Worm (Caenorhabditis elegans) whole organism, L4 larva: Measurements from ENCODE around the gene F09E10.1.

ENCODE experiments used
- D1046.2 ChIP-seq: fragments of 200-800 bp; sonication (Bioruptor generic); IDR thresholded peaks from 2 replicates; pipeline ENCODE4 v1.3.6; 2022; ENCODE audit warnings: missing genetic modification characterization, missing compliant biosample characterization
- F37D6.2 ChIP-seq: sonication (generic microtip); optimal IDR thresholded peaks from 2 replicates; lab custom pipeline; 2016; ENCODE audit warnings: mild to moderate bottlenecking, missing genetic modification characterization, missing compliant biosample characterization
- F44E2.7 ChIP-seq: fragments of 200-800 bp; sonication (Bioruptor generic); IDR thresholded peaks from 2 replicates; pipeline ENCODE4 v2.1.2; 2022; ENCODE audit warnings: missing genetic modification characterization, missing compliant biosample characterization
- F49E8.2 ChIP-seq: sonication (generic microtip); optimal IDR thresholded peaks from 2 replicates; lab custom pipeline; 2016; ENCODE audit warnings: missing compliant biosample characterization, mild to moderate bottlenecking, missing genetic modification characterization, borderline replicate concordance
- R02D3.7 ChIP-seq: fragments of 150-350 bp; sonication (generic microtip); optimal IDR thresholded peaks from 3 replicates; lab custom pipeline; 2014; ENCODE audit warnings: missing biosample characterization, missing genetic modification characterization
- T20F7.1 ChIP-seq: fragments of 200-800 bp; sonication (Bioruptor generic); optimal IDR thresholded peaks from 2 replicates; lab custom pipeline; 2018; ENCODE audit warnings: mild to moderate bottlenecking, missing genetic modification characterization, missing compliant biosample characterization
- Y105C5A.15 ChIP-seq: fragments of 200-800 bp; sonication (Bioruptor generic); IDR thresholded peaks from 2 replicates; pipeline ENCODE4 v1.3.6; 2022; ENCODE audit warnings: missing genetic modification characterization, missing compliant biosample characterization
- Y5F2A.4 ChIP-seq: fragments of 200-800 bp; sonication (Bioruptor generic); optimal IDR thresholded peaks from 2 replicates; lab custom pipeline; 2018; ENCODE audit warnings: mild to moderate bottlenecking, missing genetic modification characterization, missing compliant biosample characterization
- ama-1 ChIP-seq: fragments of 150-350 bp; optimal IDR thresholded peaks from 2 replicates; lab custom pipeline; 2014; ENCODE audit warnings: inconsistent platforms, mixed read lengths
- attf-4 ChIP-seq: sonication (generic microtip); optimal IDR thresholded peaks from 3 replicates; lab custom pipeline; 2017; ENCODE audit warnings: missing biosample characterization, missing genetic modification characterization
- ceh-28 ChIP-seq: fragments of 150-350 bp; optimal IDR thresholded peaks from 2 replicates; lab custom pipeline; 2014; ENCODE audit warnings: missing biosample characterization, missing genetic modification reagents, missing genetic modification characterization
- daf-16 ChIP-seq, 3 experiments: sonication (generic microtip); optimal IDR thresholded peaks; 2 replicates each; lab custom pipeline; 2016 to 2017; ENCODE audit warnings: missing genetic modification characterization in 3 of 3, missing genetic modification reagents in 3 of 3, mild to moderate bottlenecking in 2 of 3, missing compliant biosample characterization in 2 of 3, missing biosample characterization in 1 of 3, moderate library complexity in 1 of 3
- daf-8 ChIP-seq: fragments of 200-800 bp; sonication (Bioruptor generic); IDR thresholded peaks from 2 replicates; pipeline ENCODE4 v1.3.6; 2022; ENCODE audit warnings: missing genetic modification characterization, missing compliant biosample characterization
- dpl-1 ChIP-seq: fragments of 150-350 bp; optimal IDR thresholded peaks from 2 replicates; lab custom pipeline; 2014; ENCODE audit warnings: missing biosample characterization, missing genetic modification reagents, missing genetic modification characterization
- duxl-1 ChIP-seq: sonication (generic microtip); optimal IDR thresholded peaks from 2 replicates; lab custom pipeline; 2016; ENCODE audit warnings: mild to moderate bottlenecking, missing genetic modification characterization, moderate library complexity, missing compliant biosample characterization; ENCODE audit not compliant: poor library complexity
- dve-1 ChIP-seq: sonication (generic microtip); optimal IDR thresholded peaks from 2 replicates; lab custom pipeline; 2017; ENCODE audit warnings: antibody characterized with exemption, mild to moderate bottlenecking, missing genetic modification characterization, missing compliant biosample characterization; ENCODE audit not compliant: insufficient read depth
- egl-27 ChIP-seq: sonication (generic microtip); optimal IDR thresholded peaks from 3 replicates; lab custom pipeline; 2017; ENCODE audit warnings: missing biosample characterization, missing genetic modification reagents, missing genetic modification characterization
- fkh-10 ChIP-seq: fragments of 150-350 bp; optimal IDR thresholded peaks from 2 replicates; lab custom pipeline; 2014; ENCODE audit warnings: missing biosample characterization, missing genetic modification reagents, missing genetic modification characterization
- gei-8 ChIP-seq: fragments of 200-800 bp; sonication (Bioruptor generic); optimal IDR thresholded peaks from 2 replicates; lab custom pipeline; 2018; ENCODE audit warnings: mild to moderate bottlenecking, missing genetic modification characterization, missing compliant biosample characterization
- hlh-11 ChIP-seq: fragments of 200-800 bp; sonication (Bioruptor generic); optimal IDR thresholded peaks from 2 replicates; lab custom pipeline; 2018; ENCODE audit warnings: mild to moderate bottlenecking, missing genetic modification characterization, missing compliant biosample characterization
- hmg-1.1 ChIP-seq: fragments of 200-800 bp; sonication (Bioruptor generic); IDR thresholded peaks from 2 replicates; pipeline ENCODE4 v1.3.6; 2022; ENCODE audit warnings: missing genetic modification reagents, missing genetic modification characterization, missing compliant biosample characterization
- jun-1 ChIP-seq: fragments of 150-350 bp; optimal IDR thresholded peaks from 2 replicates; lab custom pipeline; 2014; ENCODE audit warnings: missing biosample characterization, missing genetic modification reagents, missing genetic modification characterization
- lin-13 ChIP-seq: fragments of 150-350 bp; optimal IDR thresholded peaks from 2 replicates; lab custom pipeline; 2014; ENCODE audit warnings: missing biosample characterization, missing genetic modification reagents, missing genetic modification characterization
- lin-29 ChIP-seq: fragments of 200-800 bp; sonication (Bioruptor generic); IDR thresholded peaks from 2 replicates; pipeline ENCODE4 v1.3.6; 2022; ENCODE audit warnings: missing genetic modification reagents, missing genetic modification characterization, missing compliant biosample characterization
- lin-39 ChIP-seq: fragments of 150-350 bp; optimal IDR thresholded peaks from 2 replicates; lab custom pipeline; 2014; ENCODE audit warnings: missing biosample characterization, missing genetic modification reagents, missing genetic modification characterization
- lsy-2 ChIP-seq, 2 experiments: fragments of 150-350 bp in 1 of 2; sonication (generic microtip) in 1 of 2; optimal IDR thresholded peaks; 2 replicates each; lab custom pipeline; 2014 to 2017; ENCODE audit warnings: missing biosample characterization in 2 of 2, missing genetic modification characterization in 2 of 2
- madf-5 ChIP-seq, 2 experiments: fragments of 200-800 bp; sonication (Bioruptor generic); IDR thresholded peaks; 2 replicates each; pipeline ENCODE4 v1.3.6; 2022; ENCODE audit warnings: missing compliant biosample characterization in 2 of 2, missing genetic modification characterization in 2 of 2
- madf-9 ChIP-seq: fragments of 200-800 bp; sonication (Bioruptor generic); conservative IDR thresholded peaks from 2 replicates; pipeline ENCODE4 v1.3.6; 2022; ENCODE audit warnings: missing genetic modification reagents, missing genetic modification characterization, missing compliant biosample characterization
- mdl-1 ChIP-seq, 2 experiments: fragments of 150-350 bp in 1 of 2; sonication (generic microtip) in 1 of 2; optimal IDR thresholded peaks; 2 replicates each; lab custom pipeline; 2014 to 2017; ENCODE audit warnings: missing biosample characterization in 2 of 2, missing genetic modification characterization in 2 of 2
- mep-1 ChIP-seq: fragments of 150-350 bp; sonication (generic microtip); optimal IDR thresholded peaks from 3 replicates; lab custom pipeline; 2014; ENCODE audit warnings: missing biosample characterization, missing genetic modification characterization
- mxl-2 ChIP-seq: fragments of 200-800 bp; sonication (Bioruptor generic); conservative IDR thresholded peaks from 2 replicates; pipeline ENCODE4 v1.3.6; 2022; ENCODE audit warnings: missing genetic modification reagents, missing genetic modification characterization, missing compliant biosample characterization
- mxl-3 ChIP-seq: fragments of 200-800 bp; sonication (Bioruptor generic); optimal IDR thresholded peaks from 2 replicates; lab custom pipeline; 2018; ENCODE audit warnings: mild to moderate bottlenecking, missing genetic modification characterization, missing compliant biosample characterization
- nhr-102 ChIP-seq: sonication (generic microtip); optimal IDR thresholded peaks from 2 replicates; lab custom pipeline; 2016; ENCODE audit warnings: mild to moderate bottlenecking, missing genetic modification characterization, moderate library complexity, missing compliant biosample characterization
- nhr-111 ChIP-seq: fragments of 200-800 bp; sonication (Bioruptor generic); optimal IDR thresholded peaks from 2 replicates; lab custom pipeline; 2018; ENCODE audit warnings: mild to moderate bottlenecking, missing genetic modification characterization, missing compliant biosample characterization
- nhr-28 ChIP-seq: fragments of 150-350 bp; optimal IDR thresholded peaks from 2 replicates; lab custom pipeline; 2014; ENCODE audit warnings: missing biosample characterization, missing genetic modification characterization
- pqm-1 ChIP-seq: sonication (generic microtip); optimal IDR thresholded peaks from 2 replicates; lab custom pipeline; 2017; ENCODE audit warnings: missing biosample characterization, missing genetic modification characterization
- rbr-2 ChIP-seq: sonication (generic microtip); optimal IDR thresholded peaks from 2 replicates; lab custom pipeline; 2016; ENCODE audit warnings: missing genotype, missing genetic modification characterization, missing compliant biosample characterization
- saeg-2 ChIP-seq: fragments of 200-800 bp; sonication (Bioruptor generic); IDR thresholded peaks from 2 replicates; pipeline ENCODE4 v1.3.6; 2022; ENCODE audit warnings: missing genetic modification reagents, missing genetic modification characterization, missing compliant biosample characterization
- set-16 ChIP-seq: fragments of 200-800 bp; sonication (Bioruptor generic); IDR thresholded peaks from 2 replicates; pipeline ENCODE4 v1.3.6; 2022; ENCODE audit warnings: missing genetic modification reagents, missing genetic modification characterization, missing compliant biosample characterization
- spr-3 ChIP-seq: fragments of 200-800 bp; sonication (Bioruptor generic); optimal IDR thresholded peaks from 2 replicates; lab custom pipeline; 2018; ENCODE audit warnings: mild to moderate bottlenecking, missing genetic modification characterization, missing compliant biosample characterization
- unc-39 ChIP-seq: sonication (generic microtip); optimal IDR thresholded peaks from 2 replicates; lab custom pipeline; 2017; ENCODE audit warnings: missing biosample characterization, missing genetic modification characterization
- unc-62 ChIP-seq, 3 experiments: fragments of 150-350 bp in 1 of 3; sonication (generic microtip); optimal IDR thresholded peaks in 2 of 3; peaks in 1 of 3; 1 replicate in 1 of 3; 2 replicates in 2 of 3; lab custom pipeline; 2014 to 2017; ENCODE audit warnings: missing biosample characterization in 3 of 3, missing genetic modification characterization in 3 of 3, missing genetic modification reagents in 3 of 3, missing genotype in 1 of 3
- vab-7 ChIP-seq: fragments of 200-800 bp; sonication (Bioruptor generic); IDR thresholded peaks from 2 replicates; pipeline ENCODE4 v1.3.6; 2022; ENCODE audit warnings: missing genetic modification reagents, missing genetic modification characterization, missing compliant biosample characterization
- zag-1 ChIP-seq: fragments of 150-350 bp; optimal IDR thresholded peaks from 2 replicates; lab custom pipeline; 2014; ENCODE audit warnings: missing biosample characterization, missing genetic modification characterization
- ztf-11 ChIP-seq: fragments of 150-350 bp; optimal IDR thresholded peaks from 2 replicates; lab custom pipeline; 2014; ENCODE audit warnings: missing biosample characterization, missing genetic modification characterization

F09E10.1 gene

ce11 chrX:1524559-1524958 is 22.0 kb downstream of the F09E10.1 start (continued):
- TF ChIP-seq mxl-3 (no peak), mep-1 (tag; lab: Kevin White, UChicago) (peak; percentile 76), spr-3 (GFP tag; lab: Kevin White, UChicago) (no peak), D1046.2 (no peak), lsy-2 (tag; optimal IDR thresholded peaks at IDR 0.05; lab: Kevin White, UChicago) (peak in 1 of 2 experiments; percentile 62), hlh-11 (tag; lab: Kevin White, UChicago) (peak; percentile 67), saeg-2 (no peak), egl-27 (no peak), vab-7 (GFP tag; lab: Robert Waterston, UW) (no peak), unc-39 (no peak), fkh-10 (GFP tag; lab: Kevin White, UChicago) (peak; percentile 35), mxl-2 (GFP tag; lab: Robert Waterston, UW) (no peak), unc-62 (GFP tag; optimal IDR thresholded peaks at IDR 0.05 in 1 of 2; lab: Kevin White, UChicago) (peak in 1 of 2 experiments; percentile 64), unc-62 (tag; optimal IDR thresholded peaks at IDR 0.05; lab: Kevin White, UChicago) (no peak), hmg-1.1 (GFP tag; lab: Robert Waterston, UW) (peak; percentile 60), duxl-1 (tag; lab: Kevin White, UChicago) (no peak), madf-9 (no peak), zag-1 (tag; lab: Kevin White, UChicago) (no peak), dve-1 (peak; percentile 40), rbr-2 (tag; lab: Kevin White, UChicago) (peak; percentile 48), set-16 (GFP tag; lab: Robert Waterston, UW) (peak; percentile 53), pqm-1 (tag; lab: Kevin White, UChicago) (no peak), nhr-102 (tag; lab: Kevin White, UChicago) (no peak), ztf-11 (tag; lab: Kevin White, UChicago) (no peak), nhr-111 (GFP tag; lab: Kevin White, UChicago) (no peak), daf-16 (GFP tag; optimal IDR thresholded peaks at IDR 0.05; lab: Kevin White, UChicago) (no peak), daf-16 (tag; optimal IDR thresholded peaks at IDR 0.05; lab: Kevin White, UChicago) (peak; percentile 18), dpl-1 (GFP tag; lab: Kevin White, UChicago) (no peak), ama-1 (no peak), F44E2.7 (GFP tag; lab: Robert Waterston, UW) (no peak), madf-5 (GFP tag; IDR thresholded peaks at IDR 0.05; lab: Robert Waterston, UW) (no peak), F49E8.2 (tag; lab: Kevin White, UChicago) (no peak), Y5F2A.4 (GFP tag; lab: Kevin White, UChicago) (no peak), lin-39 (tag; lab: Kevin White, UChicago) (no peak), T20F7.1 (GFP tag; lab: Kevin White, UChicago) (no peak), lin-29 (GFP tag; lab: Robert Waterston, UW) (no peak), F37D6.2 (peak; percentile 7), Y105C5A.15 (no peak), lin-13 (GFP tag; lab: Kevin White, UChicago) (no peak), jun-1 (no peak), ceh-28 (no peak), mdl-1 (tag; optimal IDR thresholded peaks at IDR 0.05; lab: Kevin White, UChicago) (peak in 1 of 2 experiments; percentile 63), nhr-28 (no peak), gei-8 (GFP tag; lab: Kevin White, UChicago) (no peak), attf-4 (tag; lab: Kevin White, UChicago) (no peak), R02D3.7 (tag; lab: Kevin White, UChicago) (no peak), daf-8 (GFP tag; lab: Robert Waterston, UW) (no peak)
